Worm (Caenorhabditis elegans) whole organism, midembryonic: ENCODE data around the gene str-118.

Experiments
- T22C8.4 ChIP-seq: fragments of 200-800 bp; sonication (Bioruptor generic); IDR thresholded peaks from 2 replicates; pipeline ENCODE4 v1.3.6; 2022; ENCODE audit warnings: missing genetic modification characterization, missing compliant biosample characterization
- ztf-29 ChIP-seq: fragments of 200-800 bp; sonication (Bioruptor generic); IDR thresholded peaks from 2 replicates; pipeline ENCODE4 v1.3.6; 2022; ENCODE audit warnings: missing genetic modification reagents, missing genetic modification characterization, missing compliant biosample characterization

DNA sequence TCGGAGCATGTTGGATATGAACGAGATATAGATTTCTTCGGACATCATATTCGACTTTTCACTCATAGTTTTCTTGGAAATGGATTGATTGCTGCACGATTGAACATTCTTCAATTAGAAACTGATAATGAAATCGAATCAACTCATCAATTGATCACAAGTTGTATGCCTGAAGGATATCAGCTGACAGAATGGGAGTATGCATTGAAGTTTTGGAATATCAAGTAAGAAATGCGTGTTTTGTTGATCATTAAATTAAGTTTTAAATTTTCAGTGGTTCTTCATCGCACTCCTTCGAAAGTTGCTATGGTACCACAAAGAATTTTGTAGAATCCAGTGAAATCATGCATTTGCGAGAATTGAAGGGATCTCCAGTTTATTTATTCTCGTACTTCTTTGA lies 45.6 kb upstream of the str-118 start:
- no peak for TF ChIP-seq T22C8.4 (GFP tag; lab: Robert Waterston, UW)
- TF ChIP-seq ztf-29 (GFP tag; lab: Robert Waterston, UW), result no peak
